Worm (Caenorhabditis elegans): ENCODE measurements around the gene F49F1.18.

- TF ChIP-seq dve-1 (tag; optimal IDR thresholded peaks at IDR 0.05) (no peak), tbx-2 (tag; optimal IDR thresholded peaks at IDR 0.05) (no peak), pqm-1 (tag; optimal IDR thresholded peaks at IDR 0.05) (no peak), pha-4 (tag; optimal IDR thresholded peaks at IDR 0.05) (no peak), pag-3 (tag; optimal IDR thresholded peaks at IDR 0.05; ENCODE audit: borderline replicate concordance) (no peak), dmd-4 (tag; optimal IDR thresholded peaks at IDR 0.05; ENCODE audit: borderline replicate concordance) (no peak)
Observed at ce11 chrIV:4094364-4094763, 45.8 kb downstream of the F49F1.18 start.
